Worm (Caenorhabditis elegans): ENCODE data around the gene srd-49.

- no peak for TF ChIP-seq him-1 (tag; optimal IDR thresholded peaks at IDR 0.05)
- TF ChIP-seq W03F9.2 (tag; optimal IDR thresholded peaks at IDR 0.05), result no peak
These were observed 47.3 kb upstream of the srd-49 start for ce11 chrV:10047189-10047588.
